Fruit fly (Drosophila melanogaster): ENCODE results near the gene Acp76A.
A peak's percentile ranks its signal among the peaks of the same experiment; 100 is the strongest.

Acp76A gene

dm6 chr3L:19024800-19025199 lies 27.0 kb downstream of the Acp76A start:
- TF ChIP-seq CG15710 (tag; optimal IDR thresholded peaks at IDR 0.05) = peak; percentile 48
- TF ChIP-seq CG32121 (GFP tag; IDR thresholded peaks at IDR 0.05) = no peak
- TF ChIP-seq CG17806 (tag; optimal IDR thresholded peaks at IDR 0.05) = peak; percentile 50
- peak; percentile 56; the same call in 1 of the 3 replicates for TF ChIP-seq CG4496 (GFP tag; IDR thresholded peaks at IDR 0.05)
- no peak for TF ChIP-seq CG34367 (tag; optimal IDR thresholded peaks at IDR 0.05)
- no peak for TF ChIP-seq EcR (GFP tag; optimal IDR thresholded peaks at IDR 0.05)
- TF ChIP-seq CG12605 (GFP tag; IDR thresholded peaks at IDR 0.05) = 0 out of 2 replicates have a peak, but pooled peaks have one; percentile 15
- TF ChIP-seq CG9948 (tag; optimal IDR thresholded peaks at IDR 0.05) = peak; percentile 51
- TF ChIP-seq Ets98B (GFP tag; IDR thresholded peaks at IDR 0.05) = no peak
- peak; percentile 59 for TF ChIP-seq Snoo (tag; optimal IDR thresholded peaks at IDR 0.05)
- peak; percentile 59 for TF ChIP-seq Pif1A (GFP tag; optimal IDR thresholded peaks at IDR 0.05)
- TF ChIP-seq D1 (tag; optimal IDR thresholded peaks at IDR 0.05) = no peak
- 0 out of 3 replicates have a peak, but pooled peaks have one; percentile 19 for TF ChIP-seq fd96Ca (GFP tag; IDR thresholded peaks at IDR 0.05)
- TF ChIP-seq CG13204 (GFP tag; optimal IDR thresholded peaks at IDR 0.05) = no peak
- TF ChIP-seq CG8301 (tag; optimal IDR thresholded peaks at IDR 0.05) = peak; percentile 15
- TF ChIP-seq Pif1B (GFP tag; optimal IDR thresholded peaks at IDR 0.05) = peak; percentile 7
- TF ChIP-seq gl (tag; optimal IDR thresholded peaks at IDR 0.05) = no peak
- no peak for TF ChIP-seq rn (GFP tag; IDR thresholded peaks at IDR 0.05)
- TF ChIP-seq CG8159 (tag; optimal IDR thresholded peaks at IDR 0.05) = no peak
- TF ChIP-seq CG10348 (GFP tag; IDR thresholded peaks at IDR 0.05) = no peak
- peak; percentile 23 for TF ChIP-seq CG14655 (GFP tag; optimal IDR thresholded peaks at IDR 0.05)

- TF ChIP-seq CG15710 (tag; optimal IDR thresholded peaks at IDR 0.05) = no peak
- peak; percentile 27 for TF ChIP-seq Pif1B (GFP tag; optimal IDR thresholded peaks at IDR 0.05)
- peak; percentile 37 for TF ChIP-seq EcR (GFP tag; optimal IDR thresholded peaks at IDR 0.05)
- no peak for TF ChIP-seq CG34367 (tag; optimal IDR thresholded peaks at IDR 0.05)
- peak; percentile 58 for TF ChIP-seq CG13204 (GFP tag; optimal IDR thresholded peaks at IDR 0.05)
- TF ChIP-seq Ets98B (GFP tag; IDR thresholded peaks at IDR 0.05) = no peak
- no peak for TF ChIP-seq CG14655 (GFP tag; optimal IDR thresholded peaks at IDR 0.05)
- TF ChIP-seq CG12605 (GFP tag; IDR thresholded peaks at IDR 0.05) = 0 out of 2 replicates have a peak, but pooled peaks have one; percentile 27
- TF ChIP-seq CG9948 (tag; optimal IDR thresholded peaks at IDR 0.05) = no peak
Measured at dm6 chr3L:19021701-19022100, 30.1 kb downstream of the Acp76A start.

dm6 chr3L:19020467-19020866 lies 31.4 kb downstream of the Acp76A start:
- no peak for TF ChIP-seq D1 (tag; optimal IDR thresholded peaks at IDR 0.05)
- TF ChIP-seq fd96Ca (GFP tag; IDR thresholded peaks at IDR 0.05) = 0 out of 3 replicates have a peak, but pooled peaks have one; percentile 21
- TF ChIP-seq CG32121 (GFP tag; IDR thresholded peaks at IDR 0.05) = 0 out of 2 replicates have a peak, but pooled peaks have one; percentile 34
- no peak for TF ChIP-seq Pif1A (GFP tag; optimal IDR thresholded peaks at IDR 0.05)
- peak; percentile 34; the same call in 2 of the 3 replicates for TF ChIP-seq CG4496 (GFP tag; IDR thresholded peaks at IDR 0.05)
- TF ChIP-seq Pif1B (GFP tag; optimal IDR thresholded peaks at IDR 0.05) = no peak

dm6 chr3L:19019308-19019749 lies 32.5 kb downstream of the Acp76A start:
- TF ChIP-seq Snoo (tag; optimal IDR thresholded peaks at IDR 0.05) = no peak
- TF ChIP-seq CG32121 (GFP tag; IDR thresholded peaks at IDR 0.05) = peak; percentile 49
- 0 out of 3 replicates have a peak, but pooled peaks have one; percentile 19 for TF ChIP-seq CG4496 (GFP tag; IDR thresholded peaks at IDR 0.05)
- TF ChIP-seq gl (tag; optimal IDR thresholded peaks at IDR 0.05) = no peak

- TF ChIP-seq gl (tag; optimal IDR thresholded peaks at IDR 0.05) (no peak), CG4496 (GFP tag; IDR thresholded peaks at IDR 0.05) (no peak), CG34367 (tag; optimal IDR thresholded peaks at IDR 0.05) (no peak), Ets98B (GFP tag; IDR thresholded peaks at IDR 0.05) (no peak), Snoo (tag; optimal IDR thresholded peaks at IDR 0.05) (no peak), CG8301 (tag; optimal IDR thresholded peaks at IDR 0.05) (no peak), CG13204 (GFP tag; optimal IDR thresholded peaks at IDR 0.05) (no peak), CG14655 (GFP tag; optimal IDR thresholded peaks at IDR 0.05) (no peak)
Measured at dm6 chr3L:19018440-19018839, 33.4 kb downstream of the Acp76A start.

DNA sequence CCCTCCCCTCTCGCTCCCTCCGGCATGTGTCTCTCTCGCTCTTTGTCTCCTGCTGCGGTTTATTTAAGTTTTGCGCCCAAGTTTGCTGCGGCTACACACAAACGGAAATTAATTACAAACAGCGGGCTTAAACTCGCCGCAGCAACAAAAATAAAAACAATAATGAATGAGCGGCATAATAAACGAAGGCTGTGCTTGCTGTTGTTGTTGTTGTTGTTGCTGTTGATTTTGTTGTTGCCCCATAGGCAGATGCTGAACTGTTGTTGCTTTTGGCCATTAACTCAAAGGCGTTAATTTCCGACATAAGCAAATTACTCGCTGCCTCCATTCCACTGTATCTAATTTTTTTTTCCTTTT lies 35.0 kb downstream of the Acp76A start:
- TF ChIP-seq rn (GFP tag; IDR thresholded peaks at IDR 0.05) (no peak), CG8159 (tag; optimal IDR thresholded peaks at IDR 0.05) (no peak), CG4496 (GFP tag; IDR thresholded peaks at IDR 0.05) (no peak; the same call in 2 of the 3 replicates), CG9948 (tag; optimal IDR thresholded peaks at IDR 0.05) (no peak), Ets98B (GFP tag; IDR thresholded peaks at IDR 0.05) (no peak)

dm6 chr3L:19016133-19016804 lies 35.6 kb downstream of the Acp76A start:
- TF ChIP-seq CG4496 (GFP tag; IDR thresholded peaks at IDR 0.05) = peak; percentile 20; the same call in 1 of the 3 replicates
- peak; percentile 37; the same call in 1 of the 2 replicates for TF ChIP-seq Ets98B (GFP tag; IDR thresholded peaks at IDR 0.05)
- TF ChIP-seq CG17806 (tag; optimal IDR thresholded peaks at IDR 0.05) = peak; percentile 76
- peak; percentile 58 for TF ChIP-seq Pif1B (GFP tag; optimal IDR thresholded peaks at IDR 0.05)
- peak; percentile 52 for TF ChIP-seq CG32121 (GFP tag; IDR thresholded peaks at IDR 0.05)
- peak; percentile 58 for TF ChIP-seq Pif1A (GFP tag; optimal IDR thresholded peaks at IDR 0.05)
- TF ChIP-seq EcR (GFP tag; optimal IDR thresholded peaks at IDR 0.05) = no peak
- TF ChIP-seq CG15710 (tag; optimal IDR thresholded peaks at IDR 0.05) = peak; percentile 76
- peak; percentile 54 for TF ChIP-seq Snoo (tag; optimal IDR thresholded peaks at IDR 0.05)
- TF ChIP-seq CG34367 (tag; optimal IDR thresholded peaks at IDR 0.05) = peak; percentile 66
- TF ChIP-seq CG13204 (GFP tag; optimal IDR thresholded peaks at IDR 0.05) = peak; percentile 77
- peak; percentile 67 for TF ChIP-seq CG9948 (tag; optimal IDR thresholded peaks at IDR 0.05)
- no peak for TF ChIP-seq D1 (tag; optimal IDR thresholded peaks at IDR 0.05)
- TF ChIP-seq fd96Ca (GFP tag; IDR thresholded peaks at IDR 0.05) = no peak
- no peak for TF ChIP-seq CG12605 (GFP tag; IDR thresholded peaks at IDR 0.05)
- TF ChIP-seq CG8301 (tag; optimal IDR thresholded peaks at IDR 0.05) = peak; percentile 62
- TF ChIP-seq rn (GFP tag; IDR thresholded peaks at IDR 0.05) = no peak
- peak; percentile 79 for TF ChIP-seq CG8159 (tag; optimal IDR thresholded peaks at IDR 0.05)
- peak; percentile 66 for TF ChIP-seq CG14655 (GFP tag; optimal IDR thresholded peaks at IDR 0.05)
- no peak; the same call in 1 of the 2 replicates for TF ChIP-seq CG10348 (GFP tag; IDR thresholded peaks at IDR 0.05)
- TF ChIP-seq gl (tag; optimal IDR thresholded peaks at IDR 0.05) = no peak

Measured in whole organism, pupa.